Worm (Caenorhabditis elegans) whole organism, late embryonic: ENCODE results near the gene spsb-2.

ENCODE experiments used
- Y22D7AL.16 ChIP-seq: sonication (generic microtip); optimal IDR thresholded peaks from 2 replicates; lab custom pipeline; 2016; ENCODE audit warnings: missing genetic modification characterization, missing compliant biosample characterization
- ceh-24 ChIP-seq: sonication (generic microtip); optimal IDR thresholded peaks from 2 replicates; lab custom pipeline; 2016; ENCODE audit warnings: mild to moderate bottlenecking, missing genetic modification characterization, missing compliant biosample characterization
- ceh-34 ChIP-seq: sonication (generic microtip); optimal IDR thresholded peaks from 2 replicates; lab custom pipeline; 2016; ENCODE audit warnings: mild to moderate bottlenecking, missing genetic modification characterization, missing compliant biosample characterization
- madf-2 ChIP-seq: sonication (generic microtip); optimal IDR thresholded peaks from 2 replicates; lab custom pipeline; 2017; ENCODE audit warnings: missing genetic modification characterization, missing compliant biosample characterization

ce11 chrII:15261082-15261481, 30.9 kb downstream of the spsb-2 start:
- TF ChIP-seq Y22D7AL.16 (tag; lab: Kevin White, UChicago) (no peak), madf-2 (tag; lab: Kevin White, UChicago) (no peak), ceh-24 (no peak), ceh-34 (no peak)
